Fruit fly (Drosophila melanogaster) whole organism: ENCODE data around the gene CG32369.

Source experiments
- EcR ChIP-seq, 2 experiments: fragments of >200 bp; optimal IDR thresholded peaks; 2 replicates each; lab custom pipeline; 2017; ENCODE audit warnings: missing biosample characterization in 2 of 2, missing genetic modification characterization in 2 of 2, missing genetic modification reagents in 2 of 2
- pan ChIP-seq: fragments of >200 bp; optimal IDR thresholded peaks from 2 replicates; lab custom pipeline; 2017
- psq ChIP-seq: fragments of >200 bp; optimal IDR thresholded peaks from 2 replicates; lab custom pipeline; 2017
- usp ChIP-seq: fragments of >200 bp; optimal IDR thresholded peaks from 2 replicates; lab custom pipeline; 2017; ENCODE audit warnings: missing biosample characterization, missing genetic modification characterization, mixed read lengths

- TF ChIP-seq EcR (GFP tag; optimal IDR thresholded peaks at IDR 0.05; lab: Kevin White, UChicago) (no peak), pan (lab: Kevin White, UChicago) (no peak), usp (GFP tag; lab: Kevin White, UChicago) (no peak), psq (lab: Kevin White, UChicago) (no peak)
Observed at dm6 chr3L:7807552-7808402, 1.8 kb downstream of the CG32369 start.
